Fruit fly (Drosophila melanogaster) whole organism, embryonic: Measurements from ENCODE around the gene CG14034.
A peak's percentile ranks its signal among the peaks of the same experiment; 100 is the strongest.

Experiments
- Bteb2 ChIP-seq: fragments of 200-800 bp; sonication (Bioruptor generic); optimal IDR thresholded peaks from 2 replicates; lab custom pipeline; 2016; ENCODE audit warnings: missing biosample characterization, missing genetic modification characterization
- C15 ChIP-seq: fragments of 200-800 bp; sonication (Bioruptor generic); IDR thresholded peaks from 3 replicates; pipeline ENCODE4 v1.3.6; 2022; ENCODE audit warnings: missing biosample characterization, missing genetic modification characterization
- CG1024 ChIP-seq: fragments of 200-800 bp; sonication (Bioruptor generic); IDR thresholded peaks from 2 replicates; pipeline ENCODE4 v1.3.6; 2022; ENCODE audit warnings: missing biosample characterization, missing genetic modification characterization
- CG12155 ChIP-seq: fragments of 200-800 bp; sonication (Bioruptor generic); optimal IDR thresholded peaks from 3 replicates; lab custom pipeline; 2016; ENCODE audit warnings: missing biosample characterization, missing genetic modification characterization
- CG14860 ChIP-seq: fragments of 200-800 bp; sonication (Bioruptor generic); IDR thresholded peaks from 3 replicates; pipeline ENCODE4 v1.3.6; 2022; ENCODE audit warnings: missing biosample characterization, missing genetic modification characterization; ENCODE audit not compliant: partially characterized antibody
- CG15601 ChIP-seq: fragments of 200-800 bp; sonication (Bioruptor generic); optimal IDR thresholded peaks from 3 replicates; lab custom pipeline; 2019; ENCODE audit warnings: missing biosample characterization, mild to moderate bottlenecking, missing genetic modification characterization, moderate library complexity
- CG15696 ChIP-seq: fragments of 200-800 bp; sonication (Bioruptor generic); optimal IDR thresholded peaks from 2 replicates; lab custom pipeline; 2019; ENCODE audit warnings: missing biosample characterization, mild to moderate bottlenecking, missing genetic modification characterization, moderate library complexity
- CG16815 ChIP-seq: fragments of 200-800 bp; sonication (Bioruptor generic); optimal IDR thresholded peaks from 3 replicates; lab custom pipeline; 2017; ENCODE audit warnings: missing biosample characterization, mild to moderate bottlenecking, missing genetic modification characterization
- CG17328 ChIP-seq: fragments of 200-800 bp; sonication (Bioruptor generic); IDR thresholded peaks from 2 replicates; pipeline ENCODE4 v1.3.6; 2022; ENCODE audit warnings: missing biosample characterization, missing genetic modification characterization
- CG2120 ChIP-seq: fragments of 200-800 bp; sonication (Bioruptor generic); optimal IDR thresholded peaks from 3 replicates; lab custom pipeline; 2016; ENCODE audit warnings: missing biosample characterization, missing genetic modification characterization
- CG2712 ChIP-seq: fragments of 200-800 bp; optimal IDR thresholded peaks from 3 replicates; lab custom pipeline; 2019; ENCODE audit warnings: missing biosample characterization, mild to moderate bottlenecking, missing genetic modification characterization, moderate library complexity
- CG31224 ChIP-seq: fragments of 200-800 bp; sonication (Bioruptor generic); IDR thresholded peaks from 2 replicates; pipeline ENCODE4 v1.3.6; 2022; ENCODE audit warnings: missing biosample characterization, missing genetic modification characterization
- CG34422 ChIP-seq: fragments of 200-800 bp; sonication (Bioruptor generic); IDR thresholded peaks from 3 replicates; pipeline ENCODE4 v1.3.6; 2022; ENCODE audit warnings: missing biosample characterization, missing genetic modification characterization
- CG3838 ChIP-seq: fragments of 200-800 bp; sonication (Bioruptor generic); optimal IDR thresholded peaks from 3 replicates; lab custom pipeline; 2016; ENCODE audit warnings: missing biosample characterization, missing genetic modification characterization
- CG7357 ChIP-seq: fragments of 200-800 bp; sonication (Bioruptor generic); IDR thresholded peaks from 3 replicates; pipeline ENCODE4 v1.3.6; 2022; ENCODE audit warnings: missing biosample characterization, missing genetic modification characterization
- CG7786 ChIP-seq: fragments of 200-800 bp; sonication (Bioruptor generic); optimal IDR thresholded peaks from 2 replicates; lab custom pipeline; 2016; ENCODE audit warnings: missing biosample characterization, missing genetic modification characterization
- CG7928 ChIP-seq: fragments of 200-800 bp; sonication (Bioruptor generic); optimal IDR thresholded peaks from 2 replicates; lab custom pipeline; 2017; ENCODE audit warnings: missing biosample characterization, mild to moderate bottlenecking, missing genetic modification characterization
- CG8281 ChIP-seq: fragments of 200-800 bp; sonication (Bioruptor generic); optimal IDR thresholded peaks from 2 replicates; lab custom pipeline; 2018; ENCODE audit warnings: missing biosample characterization, mild to moderate bottlenecking, missing genetic modification characterization, moderate library complexity
- CG8924 ChIP-seq: fragments of 200-800 bp; optimal IDR thresholded peaks from 3 replicates; lab custom pipeline; 2019; ENCODE audit warnings: missing biosample characterization, mild to moderate bottlenecking, missing genetic modification characterization, moderate library complexity
- CG9817 ChIP-seq: fragments of 200-800 bp; sonication (Bioruptor generic); optimal IDR thresholded peaks from 2 replicates; lab custom pipeline; 2018; ENCODE audit warnings: missing biosample characterization, mild to moderate bottlenecking, missing genetic modification characterization, moderate library complexity
- CrebB ChIP-seq: fragments of 200-800 bp; sonication (Bioruptor generic); optimal IDR thresholded peaks from 3 replicates; lab custom pipeline; 2018; ENCODE audit warnings: missing biosample characterization, mild to moderate bottlenecking, missing genetic modification characterization
- Ets65A ChIP-seq: fragments of 200-800 bp; sonication (Bioruptor generic); peaks from one replicate; lab custom pipeline; 2016; ENCODE audit warnings: missing biosample characterization, missing genetic modification characterization
- HHEX ChIP-seq: fragments of 200-800 bp; sonication (Bioruptor generic); optimal IDR thresholded peaks from 3 replicates; lab custom pipeline; 2017; ENCODE audit warnings: missing biosample characterization, mild to moderate bottlenecking, missing genetic modification characterization, missing genetic modification reagents
- Ravus ChIP-seq: fragments of 200-800 bp; sonication (Bioruptor generic); IDR thresholded peaks from 2 replicates; pipeline ENCODE4 v1.3.6; 2022; ENCODE audit warnings: missing biosample characterization, missing genetic modification characterization
- TFAM ChIP-seq: fragments of 200-800 bp; sonication (Bioruptor generic); optimal IDR thresholded peaks from 2 replicates; lab custom pipeline; 2017; ENCODE audit warnings: missing biosample characterization, missing genetic modification characterization, inconsistent platforms
- YL-1 ChIP-seq: fragments of 200-800 bp; sonication (Bioruptor generic); optimal IDR thresholded peaks from 3 replicates; lab custom pipeline; 2017; ENCODE audit warnings: missing biosample characterization, mild to moderate bottlenecking, missing genetic modification characterization
- ase ChIP-seq: fragments of 200-800 bp; sonication (Bioruptor generic); IDR thresholded peaks from 3 replicates; pipeline ENCODE4 v1.3.6; 2022; ENCODE audit warnings: missing biosample characterization, missing genetic modification characterization
- bcd ChIP-seq: fragments of 200-800 bp; sonication (Bioruptor generic); optimal IDR thresholded peaks from 2 replicates; lab custom pipeline; 2017; ENCODE audit warnings: missing biosample characterization, mild to moderate bottlenecking, missing genetic modification characterization
- bigmax ChIP-seq: fragments of 200-800 bp; sonication (Bioruptor generic); optimal IDR thresholded peaks from 2 replicates; lab custom pipeline; 2018; ENCODE audit warnings: missing biosample characterization, mild to moderate bottlenecking, missing genetic modification characterization
- bowl ChIP-seq: fragments of 200-800 bp; sonication (Bioruptor generic); IDR thresholded peaks from 2 replicates; pipeline ENCODE4 v1.3.6; 2022; ENCODE audit warnings: missing biosample characterization, missing genetic modification characterization
- cato ChIP-seq: fragments of 200-800 bp; sonication (Bioruptor generic); optimal IDR thresholded peaks from 2 replicates; lab custom pipeline; 2016; ENCODE audit warnings: missing biosample characterization, missing genetic modification characterization, borderline replicate concordance
- cg ChIP-seq: fragments of 200-800 bp; sonication (Bioruptor generic); optimal IDR thresholded peaks from 3 replicates; lab custom pipeline; 2019; ENCODE audit warnings: missing biosample characterization, mild to moderate bottlenecking, missing genetic modification characterization, moderate library complexity
- chm ChIP-seq: fragments of 200-800 bp; sonication (Bioruptor generic); IDR thresholded peaks from 2 replicates; pipeline ENCODE4 v1.3.6; 2022; ENCODE audit warnings: missing biosample characterization, missing genetic modification characterization
- crc ChIP-seq: fragments of 200-800 bp; sonication (Bioruptor generic); optimal IDR thresholded peaks from 2 replicates; lab custom pipeline; 2016; ENCODE audit warnings: missing biosample characterization, missing genetic modification characterization
- croc ChIP-seq: fragments of 200-800 bp; sonication (Bioruptor generic); conservative IDR thresholded peaks from 3 replicates; pipeline ENCODE4 v1.3.6; 2022; ENCODE audit warnings: missing biosample characterization, missing genetic modification characterization
- eve ChIP-seq, 2 experiments: fragments of >200 bp; optimal IDR thresholded peaks; 2 replicates each; lab custom pipeline; 2017; ENCODE audit warnings: missing biosample characterization in 2 of 2, missing genetic modification characterization in 2 of 2
- ind ChIP-seq: fragments of 200-800 bp; sonication (Bioruptor generic); optimal IDR thresholded peaks from 3 replicates; lab custom pipeline; 2016; ENCODE audit warnings: missing biosample characterization, missing genetic modification characterization
- insv ChIP-seq, 2 experiments: fragments of 200-800 bp; sonication (Bioruptor generic); optimal IDR thresholded peaks; 3 replicates each; lab custom pipeline; 2016 to 2018; ENCODE audit warnings: missing biosample characterization in 2 of 2, missing genetic modification characterization in 2 of 2
- ken ChIP-seq: fragments of 200-800 bp; sonication (Bioruptor generic); IDR thresholded peaks from 3 replicates; pipeline ENCODE4 v1.3.6; 2022; ENCODE audit warnings: missing biosample characterization, missing genetic modification characterization
- kni ChIP-seq: fragments of 200-800 bp; sonication (Bioruptor generic); optimal IDR thresholded peaks from 3 replicates; lab custom pipeline; 2017; ENCODE audit warnings: mild to moderate bottlenecking, missing biosample characterization, missing genetic modification reagents, missing genetic modification characterization
- maf-S ChIP-seq: fragments of 200-800 bp; sonication (Bioruptor generic); optimal IDR thresholded peaks from 2 replicates; lab custom pipeline; 2016; ENCODE audit warnings: missing biosample characterization, missing genetic modification characterization
- p53 ChIP-seq: fragments of 200-800 bp; sonication (Bioruptor generic); optimal IDR thresholded peaks from 2 replicates; lab custom pipeline; 2016; ENCODE audit warnings: missing biosample characterization, missing genetic modification characterization
- run ChIP-seq: fragments of 200-800 bp; sonication (Bioruptor generic); optimal IDR thresholded peaks from 3 replicates; lab custom pipeline; 2018; ENCODE audit warnings: missing biosample characterization, mild to moderate bottlenecking, missing genetic modification characterization
- salm ChIP-seq: fragments of 200-800 bp; sonication (Bioruptor generic); optimal IDR thresholded peaks from 2 replicates; lab custom pipeline; 2018; ENCODE audit warnings: missing biosample characterization, mild to moderate bottlenecking, missing genetic modification characterization
- schlank ChIP-seq: fragments of 200-800 bp; sonication (Bioruptor generic); optimal IDR thresholded peaks from 2 replicates; lab custom pipeline; 2018; ENCODE audit warnings: missing biosample characterization, mild to moderate bottlenecking, missing genetic modification characterization
- sob ChIP-seq: fragments of 200-800 bp; sonication (Bioruptor generic); IDR thresholded peaks from 2 replicates; pipeline ENCODE4 v1.3.6; 2022; ENCODE audit warnings: missing biosample characterization, missing genetic modification characterization
- sr ChIP-seq: fragments of 200-800 bp; sonication (Bioruptor generic); IDR thresholded peaks from 3 replicates; pipeline ENCODE4 v1.3.6; 2022; ENCODE audit warnings: missing biosample characterization, missing genetic modification characterization
- stc ChIP-seq: fragments of 200-800 bp; sonication (Bioruptor generic); IDR thresholded peaks from 2 replicates; pipeline ENCODE4 v1.3.6; 2022; ENCODE audit warnings: missing biosample characterization, missing genetic modification characterization
- tin ChIP-seq: fragments of 200-800 bp; sonication (Bioruptor generic); optimal IDR thresholded peaks from 3 replicates; lab custom pipeline; 2016; ENCODE audit warnings: missing biosample characterization, missing genetic modification characterization
- trh ChIP-seq: fragments of 200-800 bp; sonication (Bioruptor generic); optimal IDR thresholded peaks from 2 replicates; lab custom pipeline; 2016; ENCODE audit warnings: missing biosample characterization, missing genetic modification characterization
- zfh1 ChIP-seq: fragments of 200-800 bp; sonication (Bioruptor generic); IDR thresholded peaks from 3 replicates; pipeline ENCODE4 v1.3.6; 2022; ENCODE audit warnings: missing biosample characterization, missing genetic modification characterization

The CG14034 gene

DNA sequence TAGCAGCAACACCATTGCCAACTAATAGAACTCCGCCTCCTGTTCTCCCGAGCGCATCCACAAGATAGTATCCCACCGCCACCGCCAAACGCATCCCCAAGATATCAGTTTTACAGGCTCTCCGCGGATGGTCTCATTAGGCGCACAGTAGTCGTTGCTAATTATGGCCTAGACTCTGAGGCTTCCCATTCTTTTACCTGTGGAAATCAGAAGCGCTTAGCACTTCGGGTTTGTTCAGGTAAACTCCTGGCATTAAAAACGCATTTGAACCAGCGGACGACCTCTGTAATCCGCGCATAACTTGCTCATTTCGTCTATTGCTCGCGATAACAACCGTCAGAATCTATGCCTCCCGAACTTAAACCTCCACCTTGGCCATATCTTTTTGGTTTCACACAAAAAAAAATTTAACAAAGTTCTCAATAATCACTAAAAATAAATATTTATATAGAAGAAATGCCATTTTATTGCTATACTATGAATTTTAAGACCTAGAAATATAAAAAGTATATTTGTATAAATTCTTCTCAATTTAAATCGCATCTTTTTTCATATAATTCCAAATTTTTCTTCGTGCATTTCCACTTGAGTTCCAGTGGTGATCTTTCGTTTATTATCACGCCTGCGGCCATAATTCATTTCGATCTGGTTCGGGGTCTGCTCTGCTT is 21.7 kb upstream of the CG14034 start (continued):
- TF ChIP-seq CG16815 (GFP tag; lab: Kevin White, UChicago): peak; percentile 68
- TF ChIP-seq bowl (GFP tag; lab: Robert Waterston, UW): no peak
- TF ChIP-seq CG8924 (tag; lab: Kevin White, UChicago): peak; percentile 81
- TF ChIP-seq ase (GFP tag; lab: Robert Waterston, UW): no peak
- no peak for TF ChIP-seq CG2120 (GFP tag; lab: Kevin White, UChicago)
- no peak for TF ChIP-seq sob (GFP tag; lab: Robert Waterston, UW)
- no peak for TF ChIP-seq CG7786 (GFP tag; lab: Kevin White, UChicago)
- TF ChIP-seq schlank (tag; lab: Kevin White, UChicago): no peak
- TF ChIP-seq cato (GFP tag; lab: Kevin White, UChicago): peak; percentile 22
- TF ChIP-seq CG15601 (tag; lab: Kevin White, UChicago): peak; percentile 81
- TF ChIP-seq kni: no peak
- TF ChIP-seq salm: no peak
- TF ChIP-seq chm (GFP tag; lab: Robert Waterston, UW): no peak; the same call in 1 of the 2 replicates
- no peak for TF ChIP-seq stc (GFP tag; lab: Robert Waterston, UW)
- no peak for TF ChIP-seq ken (GFP tag; lab: Robert Waterston, UW)
- TF ChIP-seq eve (GFP tag; optimal IDR thresholded peaks at IDR 0.05; lab: Kevin White, UChicago): peak in 1 of 2 experiments; percentile 70
- TF ChIP-seq CG1024 (GFP tag; lab: Robert Waterston, UW): 0 out of 2 replicates have a peak, but pooled peaks have one; percentile 19
- TF ChIP-seq insv (GFP tag; optimal IDR thresholded peaks at IDR 0.05; lab: Kevin White, UChicago): no peak
- no peak for TF ChIP-seq TFAM (GFP tag; lab: Kevin White, UChicago)
- no peak for TF ChIP-seq CG34422
- no peak for TF ChIP-seq maf-S (GFP tag; lab: Kevin White, UChicago)
- no peak for TF ChIP-seq trh (GFP tag; lab: Kevin White, UChicago)
- TF ChIP-seq CG14860 (GFP tag; lab: Robert Waterston, UW): no peak
- no peak for TF ChIP-seq CG9817 (tag; lab: Kevin White, UChicago)
- TF ChIP-seq CG2712 (tag; lab: Kevin White, UChicago): peak; percentile 93
- peak; percentile 67 for TF ChIP-seq tin (GFP tag; lab: Kevin White, UChicago)
- no peak for TF ChIP-seq crc (GFP tag; lab: Kevin White, UChicago)
- TF ChIP-seq HHEX (GFP tag; lab: Kevin White, UChicago): no peak
- TF ChIP-seq CG3838 (GFP tag; lab: Kevin White, UChicago): no peak
- TF ChIP-seq Ets65A (GFP tag; lab: Kevin White, UChicago): no peak
- no peak for TF ChIP-seq C15 (GFP tag; lab: Robert Waterston, UW)
- TF ChIP-seq bigmax (GFP tag; lab: Kevin White, UChicago): no peak
- TF ChIP-seq CG31224 (GFP tag; lab: Robert Waterston, UW): no peak
- no peak for TF ChIP-seq CG8281 (tag; lab: Kevin White, UChicago)
- TF ChIP-seq zfh1 (GFP tag; lab: Robert Waterston, UW): peak; percentile 55; the same call in 2 of the 3 replicates
- TF ChIP-seq CrebB (tag; lab: Kevin White, UChicago): no peak
- no peak for TF ChIP-seq Ravus (GFP tag; lab: Robert Waterston, UW)
- TF ChIP-seq CG17328 (GFP tag; lab: Robert Waterston, UW): peak; percentile 70; the same call in 1 of the 2 replicates
- peak; percentile 63; the same call in 2 of the 3 replicates for TF ChIP-seq CG7357 (GFP tag; lab: Robert Waterston, UW)
- TF ChIP-seq sr: no peak
- TF ChIP-seq YL-1 (GFP tag; lab: Kevin White, UChicago): no peak
- TF ChIP-seq croc (GFP tag; lab: Robert Waterston, UW): peak; percentile 73
- TF ChIP-seq CG15696 (tag; lab: Kevin White, UChicago): peak; percentile 80
- TF ChIP-seq CG7928: no peak
- TF ChIP-seq ind: no peak
- TF ChIP-seq Bteb2 (GFP tag; lab: Kevin White, UChicago): no peak
- no peak for TF ChIP-seq p53 (GFP tag; lab: Kevin White, UChicago)
- peak; percentile 34 for TF ChIP-seq CG12155 (GFP tag; lab: Kevin White, UChicago)
- peak; percentile 17 for TF ChIP-seq bcd (GFP tag; lab: Kevin White, UChicago)
- TF ChIP-seq run (tag; lab: Kevin White, UChicago): peak; percentile 13
- TF ChIP-seq cg (GFP tag; lab: Kevin White, UChicago): no peak
